Fruit fly (Drosophila melanogaster) S2 (cell line): Measurements from ENCODE around the gene CG14642.
"Not testable (repeated sequence)": the region's sequence is repeated elsewhere in the genome, so short reads cannot be mapped to it uniquely, and the experiment has no call there.

Experiments used
- CG8478 ChIP-seq: fragments of >200 bp; optimal IDR thresholded peaks from 2 replicates; lab custom pipeline; 2018
- CTCF ChIP-seq, 2 experiments: fragments of >200 bp; optimal IDR thresholded peaks; 2 replicates each; lab custom pipeline; 2018

Gene CG14642

dm6 chr3R:4214038-4214437 lies 28.5 kb downstream of the CG14642 start:
- TF ChIP-seq CG8478 (lab: Kevin White, UChicago) (no peak), CTCF (optimal IDR thresholded peaks at IDR 0.05; lab: Kevin White, UChicago) (no peak)

- not testable (repeated sequence) for TF ChIP-seq CG8478 (lab: Kevin White, UChicago); CTCF (optimal IDR thresholded peaks at IDR 0.05; lab: Kevin White, UChicago)
These were observed 31.0 kb downstream of the CG14642 start, which contains the start of gene aux for dm6 chr3R:4211483-4211882. Gene aux, plus strand, starts transcription at chr3R:4211783.

DNA sequence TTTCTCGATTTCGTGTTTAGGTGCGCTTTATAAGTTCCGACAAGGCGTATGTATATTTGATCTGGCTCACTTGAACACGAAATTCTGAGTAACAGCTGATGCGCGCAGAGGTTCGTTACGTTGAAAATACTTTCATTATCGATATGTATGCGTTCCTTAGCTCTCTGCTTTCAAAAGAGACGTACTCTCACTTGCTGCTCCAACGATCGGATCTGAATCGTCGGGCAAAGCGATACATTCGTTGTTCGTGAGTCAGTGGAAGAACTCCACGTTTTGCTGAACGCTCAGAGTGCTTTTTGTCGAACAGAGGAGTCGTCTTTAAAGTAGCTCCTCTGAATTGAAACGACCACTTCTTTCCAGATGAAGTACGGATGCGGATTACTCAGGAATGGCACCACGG lies 45.5 kb downstream of the CG14642 start, which contains the start of gene beta-Man:
Gene beta-Man (plus strand): TSS at position 152 of the 400 bp plus-strand sequence.
- TF ChIP-seq CTCF (optimal IDR thresholded peaks at IDR 0.05; lab: Kevin White, UChicago) (no peak), CG8478 (lab: Kevin White, UChicago) (no peak)
